Worm (Caenorhabditis elegans): ENCODE measurements around the gene math-24.

DNA sequence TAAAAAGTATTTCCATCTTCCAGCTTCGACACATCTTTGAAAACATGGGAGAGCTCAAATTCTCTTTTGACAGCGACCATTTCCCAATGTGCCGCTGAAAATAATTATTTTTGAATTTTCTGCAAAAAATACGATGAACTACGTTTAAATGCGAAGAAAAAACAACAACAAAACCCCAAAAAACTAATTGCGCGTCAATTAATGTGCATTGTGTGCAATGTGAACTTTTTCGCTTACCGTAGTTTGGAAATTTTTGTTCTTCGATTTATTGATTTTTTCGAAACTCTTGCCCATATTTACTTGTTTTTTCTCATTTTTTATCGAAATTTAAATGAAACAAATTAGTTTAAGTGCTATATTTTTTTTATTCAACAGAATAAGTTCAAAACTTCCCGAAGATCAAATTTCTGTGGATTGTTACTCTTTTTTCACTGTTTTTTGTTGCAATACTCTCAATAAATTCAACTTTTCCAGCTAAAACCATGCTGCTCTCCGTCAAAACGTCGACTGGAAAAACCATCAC is 22.7 kb downstream of the math-24 start, which contains the start of the genes bath-2 and F52C6.4:
- no peak for TF ChIP-seq ama-1 (optimal IDR thresholded peaks at IDR 0.05)
- no peak for TF ChIP-seq scrt-1 (GFP tag; IDR thresholded peaks at IDR 0.05)
- TF ChIP-seq tbx-37 (GFP tag; conservative IDR thresholded peaks at IDR 0.05): no peak
- TF ChIP-seq pes-1 (GFP tag; IDR thresholded peaks at IDR 0.05): no peak
- no peak for TF ChIP-seq tra-4 (tag; optimal IDR thresholded peaks at IDR 0.05)
- no peak for TF ChIP-seq ceh-13 (GFP tag; optimal IDR thresholded peaks at IDR 0.05)
- no peak for TF ChIP-seq flt-1 (GFP tag; IDR thresholded peaks at IDR 0.05)
- TF ChIP-seq ceh-36 (tag; optimal IDR thresholded peaks at IDR 0.05): no peak
- TF ChIP-seq ets-7 (tag; optimal IDR thresholded peaks at IDR 0.05): no peak
- TF ChIP-seq hmbx-1 (tag; optimal IDR thresholded peaks at IDR 0.05): no peak
